Worm (Caenorhabditis elegans): ENCODE data around the gene srh-275.

DNA sequence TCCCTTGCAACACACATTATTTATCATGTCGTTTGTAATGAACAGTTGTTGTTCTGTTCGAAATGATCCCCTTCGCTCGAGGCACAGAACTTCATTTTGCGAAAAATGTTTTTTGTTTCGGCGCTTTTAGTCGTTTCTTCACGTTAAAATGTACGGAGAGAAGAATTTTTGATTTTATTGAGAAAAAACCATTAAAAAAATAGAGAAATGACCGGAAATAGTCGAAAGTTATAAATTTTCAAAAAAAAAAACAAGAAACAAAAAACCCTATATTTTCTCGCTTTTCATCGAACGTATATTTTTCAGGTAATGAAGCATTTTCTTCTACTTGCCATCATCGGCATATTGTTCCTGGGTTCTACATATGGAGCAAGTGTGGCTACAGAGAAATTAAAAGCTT is 20.6 kb upstream of the srh-275 start, which contains the start of gene F10G2.1:
- no peak for TF ChIP-seq nhr-19 (GFP tag; conservative IDR thresholded peaks at IDR 0.05)
- no peak for TF ChIP-seq rnt-1 (tag; optimal IDR thresholded peaks at IDR 0.05)
- no peak for TF ChIP-seq C04F5.9 (tag; optimal IDR thresholded peaks at IDR 0.05)
- no peak for TF ChIP-seq tbx-2 (tag; optimal IDR thresholded peaks at IDR 0.05)
- no peak for TF ChIP-seq lir-3 (tag; optimal IDR thresholded peaks at IDR 0.05; ENCODE audit: poor library complexity)
- no peak for TF ChIP-seq nhr-76 (tag; optimal IDR thresholded peaks at IDR 0.05)
- no peak for TF ChIP-seq lsy-2 (tag; optimal IDR thresholded peaks at IDR 0.05)
- TF ChIP-seq nhr-11 (tag; optimal IDR thresholded peaks at IDR 0.05) = no peak
- TF ChIP-seq ama-1 (optimal IDR thresholded peaks at IDR 0.05) = no peak
- no peak for TF ChIP-seq efl-1 (optimal IDR thresholded peaks at IDR 0.05)
- no peak for TF ChIP-seq efl-1 (GFP tag; optimal IDR thresholded peaks at IDR 0.05 in 1 of 2)
- no peak for TF ChIP-seq unc-130 (tag; optimal IDR thresholded peaks at IDR 0.05)
- TF ChIP-seq fkh-10 (GFP tag; optimal IDR thresholded peaks at IDR 0.05) = no peak
- TF ChIP-seq jun-1 (tag; optimal IDR thresholded peaks at IDR 0.05) = no peak
- no peak for TF ChIP-seq nhr-20 (tag; optimal IDR thresholded peaks at IDR 0.05)

Measured in whole organism, L1 larva.